Worm (Caenorhabditis elegans): Measurements from ENCODE around the gene lim-6.

DNA sequence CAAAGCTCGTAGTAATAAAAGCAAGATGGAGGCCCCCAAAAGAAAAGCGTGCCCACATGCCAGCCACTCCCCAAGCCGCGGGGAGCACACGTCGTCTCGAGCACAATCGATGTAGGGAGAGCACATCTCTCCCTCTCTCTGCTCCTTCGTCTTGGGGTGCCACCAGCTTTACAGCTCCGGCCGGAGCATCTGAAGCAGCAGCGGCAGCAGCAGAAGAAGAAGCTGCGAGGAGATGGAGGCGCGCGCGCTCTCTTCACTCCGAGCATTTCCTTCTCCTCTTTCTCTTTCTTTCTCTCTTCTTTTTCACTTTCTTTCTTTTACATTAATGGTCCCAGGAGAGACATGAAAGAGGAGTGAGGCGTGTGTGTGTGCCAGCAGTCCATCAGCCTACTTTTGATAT is 8.2 kb upstream of the lim-6 start:
- no peak for TF ChIP-seq nhr-11 (tag; optimal IDR thresholded peaks at IDR 0.05)
- TF ChIP-seq nhr-77 (tag; optimal IDR thresholded peaks at IDR 0.05), result no peak

All from whole organism, L1 larva.